Worm (Caenorhabditis elegans): ENCODE data around the gene nhr-262.

DNA sequence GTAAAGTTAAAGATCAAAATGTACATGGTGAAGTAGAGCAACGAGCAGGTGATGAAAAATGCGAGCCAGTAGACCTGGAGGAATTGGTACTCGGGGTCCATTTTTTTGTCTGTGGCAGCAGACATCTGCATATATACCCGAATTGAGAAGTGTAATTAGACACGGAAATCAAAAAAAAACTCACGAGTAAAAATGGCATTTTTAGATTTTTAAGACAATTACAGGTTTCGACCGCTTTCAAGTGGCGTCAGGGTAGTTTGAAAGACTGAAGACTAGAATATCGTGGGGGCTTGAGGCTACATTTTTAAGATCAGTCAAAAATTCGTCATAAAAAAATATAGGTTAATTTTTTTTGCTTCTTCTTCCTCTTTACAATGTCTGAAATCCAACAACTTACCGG lies 2.0 kb upstream of the nhr-262 start, which contains the start of gene srd-68:
- no peak for TF ChIP-seq dao-5 (tag; optimal IDR thresholded peaks at IDR 0.05)
- no peak for TF ChIP-seq him-1 (tag; optimal IDR thresholded peaks at IDR 0.05)
- no peak for TF ChIP-seq W03F9.2 (tag; optimal IDR thresholded peaks at IDR 0.05)
